Fruit fly (Drosophila melanogaster): ENCODE data around the gene Sdic2.
"Not testable (repeated sequence)": the region's sequence is repeated elsewhere in the genome, so short reads cannot be mapped to it uniquely, and the experiment has no call there.

The Sdic2 gene

DNA sequence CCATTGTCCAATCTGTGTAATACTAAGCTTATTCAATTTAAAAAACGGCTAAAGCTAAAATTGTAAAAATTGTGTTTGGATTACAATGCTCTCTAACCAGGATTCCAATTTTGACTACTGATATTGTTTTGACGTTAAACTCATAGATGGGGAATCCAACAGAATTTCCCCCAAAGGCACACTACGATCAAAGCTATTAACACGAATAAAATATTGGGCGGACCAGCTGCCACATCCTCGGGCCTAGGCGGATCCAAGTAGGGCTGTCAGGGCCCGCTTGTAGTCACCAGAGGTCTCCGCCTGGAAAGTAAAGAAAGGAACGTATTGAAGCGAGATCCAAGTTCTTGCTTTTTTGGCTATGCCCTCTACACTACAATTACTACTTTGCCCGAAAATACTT is at the start of gene Sdic2:
Gene Sdic2, minus strand, starts transcription at position 101 of the 400 bp plus-strand sequence.
- not testable (repeated sequence) for TF ChIP-seq CG6808, achi, CG3919 (GFP tag; optimal IDR thresholded peaks at IDR 0.05)

dm6 chrX:20231658-20232057 is 45.4 kb upstream of the Sdic2 start:
- TF ChIP-seq spab (GFP tag; optimal IDR thresholded peaks at IDR 0.05): no peak
- TF ChIP-seq CG32006 (GFP tag; optimal IDR thresholded peaks at IDR 0.05): no peak
- TF ChIP-seq lz (GFP tag; optimal IDR thresholded peaks at IDR 0.05): no peak
- TF ChIP-seq CG8319 (GFP tag; optimal IDR thresholded peaks at IDR 0.05): no peak
- no peak for TF ChIP-seq Smox (GFP tag; optimal IDR thresholded peaks at IDR 0.05)
- TF ChIP-seq Gug (GFP tag; IDR thresholded peaks at IDR 0.05): no peak
- no peak for TF ChIP-seq CG31627 (GFP tag; optimal IDR thresholded peaks at IDR 0.05)
- no peak for TF ChIP-seq CG16779 (tag; optimal IDR thresholded peaks at IDR 0.05)
- no peak for TF ChIP-seq achi (GFP tag; optimal IDR thresholded peaks at IDR 0.05)
- TF ChIP-seq CG7368 (GFP tag; optimal IDR thresholded peaks at IDR 0.05): no peak
- TF ChIP-seq Lpt (GFP tag; optimal IDR thresholded peaks at IDR 0.05): no peak
- TF ChIP-seq Sox15 (GFP tag; optimal IDR thresholded peaks at IDR 0.05): no peak
- TF ChIP-seq Blimp-1 (GFP tag; optimal IDR thresholded peaks at IDR 0.05): no peak
- no peak for TF ChIP-seq CG11294 (GFP tag; IDR thresholded peaks at IDR 0.05)
- no peak for TF ChIP-seq pdm3 (GFP tag; optimal IDR thresholded peaks at IDR 0.05)
- no peak for TF ChIP-seq salr (GFP tag; optimal IDR thresholded peaks at IDR 0.05)
- TF ChIP-seq fd85E (GFP tag; optimal IDR thresholded peaks at IDR 0.05): no peak

- not testable (repeated sequence) for TF ChIP-seq Hr39 (GFP tag; optimal IDR thresholded peaks at IDR 0.05); spab (GFP tag; optimal IDR thresholded peaks at IDR 0.05); eg (GFP tag; IDR thresholded peaks at IDR 0.05)
Observed at dm6 chrX:20224920-20225319, 38.6 kb upstream of the Sdic2 start, which contains the start of gene Sdic4. Gene Sdic4, minus strand, starts transcription at chrX:20225020.

DNA sequence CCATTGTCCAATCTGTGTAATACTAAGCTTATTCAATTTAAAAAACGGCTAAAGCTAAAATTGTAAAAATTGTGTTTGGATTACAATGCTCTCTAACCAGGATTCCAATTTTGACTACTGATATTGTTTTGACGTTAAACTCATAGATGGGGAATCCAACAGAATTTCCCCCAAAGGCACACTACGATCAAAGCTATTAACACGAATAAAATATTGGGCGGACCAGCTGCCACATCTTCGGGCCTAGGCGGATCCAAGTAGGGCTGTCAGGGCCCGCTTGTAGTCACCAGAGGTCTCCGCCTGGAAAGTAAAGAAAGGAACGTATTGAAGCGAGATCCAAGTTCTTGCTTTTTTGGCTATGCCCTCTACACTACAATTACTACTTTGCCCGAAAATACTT is 30.9 kb upstream of the Sdic2 start, which contains the start of gene SdicC:
Gene SdicC, minus strand, starts transcription at position 101 of the 400 bp plus-strand sequence.
- TF ChIP-seq salr (GFP tag; optimal IDR thresholded peaks at IDR 0.05); Gug (GFP tag; IDR thresholded peaks at IDR 0.05); CG6854 (GFP tag; optimal IDR thresholded peaks at IDR 0.05): not testable (repeated sequence)

DNA sequence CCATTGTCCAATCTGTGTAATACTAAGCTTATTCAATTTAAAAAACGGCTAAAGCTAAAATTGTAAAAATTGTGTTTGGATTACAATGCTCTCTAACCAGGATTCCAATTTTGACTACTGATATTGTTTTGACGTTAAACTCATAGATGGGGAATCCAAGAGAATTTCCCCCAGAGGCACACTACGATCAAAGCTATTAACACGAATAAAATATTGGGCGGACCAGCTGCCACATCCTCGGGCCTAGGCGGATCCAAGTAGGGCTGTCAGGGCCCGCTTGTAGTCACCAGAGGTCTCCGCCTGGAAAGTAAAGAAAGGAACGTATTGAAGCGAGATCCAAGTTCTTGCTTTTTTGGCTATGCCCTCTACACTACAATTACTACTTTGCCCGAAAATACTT is 23.2 kb upstream of the Sdic2 start, which contains the start of gene SdicB:
Gene SdicB, minus strand, starts transcription at position 101 of the 400 bp plus-strand sequence.
- not testable (repeated sequence) for TF ChIP-seq spab (GFP tag; optimal IDR thresholded peaks at IDR 0.05); acj6 (GFP tag; optimal IDR thresholded peaks at IDR 0.05); Ets96B (tag; optimal IDR thresholded peaks at IDR 0.05)

dm6 chrX:20201833-20202232 is 15.5 kb upstream of the Sdic2 start, which contains the start of gene SdicA:
Gene SdicA, minus strand, starts transcription at chrX:20201933.
- not testable (repeated sequence) for TF ChIP-seq Hr38, fkh, esn (GFP tag; optimal IDR thresholded peaks at IDR 0.05)

DNA sequence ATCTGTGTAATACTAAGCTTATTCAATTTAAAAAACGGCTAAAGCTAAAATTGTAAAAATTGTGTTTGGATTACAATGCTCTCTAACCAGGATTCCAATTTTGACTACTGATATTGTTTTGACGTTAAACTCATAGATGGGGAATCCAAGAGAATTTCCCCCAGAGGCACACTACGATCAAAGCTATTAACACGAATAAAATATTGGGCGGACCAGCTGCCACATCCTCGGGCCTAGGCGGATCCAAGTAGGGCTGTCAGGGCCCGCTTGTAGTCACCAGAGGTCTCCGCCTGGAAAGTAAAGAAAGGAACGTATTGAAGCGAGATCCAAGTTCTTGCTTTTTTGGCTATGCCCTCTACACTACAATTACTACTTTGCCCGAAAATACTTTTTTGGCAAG is 7.8 kb upstream of the Sdic2 start, which contains the start of gene Sdic3:
Gene Sdic3, minus strand, starts transcription at position 101 of the 400 bp plus-strand sequence.
- TF ChIP-seq dsx (GFP tag; optimal IDR thresholded peaks at IDR 0.05; ENCODE audit: poor library complexity, severe bottlenecking); Eip78C (GFP tag); CG31627 (GFP tag; optimal IDR thresholded peaks at IDR 0.05): not testable (repeated sequence)
